Fruit fly (Drosophila melanogaster): Measurements from ENCODE around the gene CG4238.

DNA sequence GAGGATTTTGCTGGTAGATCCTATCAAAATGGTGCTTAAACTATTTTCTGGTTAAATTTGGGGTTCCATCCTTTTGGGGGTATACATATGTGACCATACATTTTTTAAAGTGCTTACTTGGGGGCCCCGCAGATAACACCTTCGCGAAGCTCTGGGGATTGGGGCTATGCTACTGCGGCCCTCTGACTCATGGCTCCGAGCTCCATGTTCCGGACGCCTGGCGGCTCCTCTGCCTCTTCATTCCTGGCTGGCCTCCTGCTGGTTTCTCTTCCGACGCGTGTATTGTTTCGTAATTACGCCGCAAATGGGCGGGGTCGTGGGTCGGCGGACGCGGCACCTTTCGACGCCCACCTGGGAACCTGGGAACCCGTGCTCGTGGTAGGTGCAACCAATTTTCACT, 35.2 kb downstream of the CG4238 start:
- TF ChIP-seq CG8478 (optimal IDR thresholded peaks at IDR 0.05) (no peak), pan (optimal IDR thresholded peaks at IDR 0.05) (no peak), psq (optimal IDR thresholded peaks at IDR 0.05) (no peak), usp (GFP tag; optimal IDR thresholded peaks at IDR 0.05) (no peak), EcR (GFP tag; optimal IDR thresholded peaks at IDR 0.05) (no peak), Dll (optimal IDR thresholded peaks at IDR 0.05) (no peak)

All from whole organism.